Worm (Caenorhabditis elegans): ENCODE results near the gene Y46H3D.8.

- TF ChIP-seq lsy-12 (tag; optimal IDR thresholded peaks at IDR 0.05) = no peak
- TF ChIP-seq nhr-28 (tag; optimal IDR thresholded peaks at IDR 0.05) = no peak
- no peak for TF ChIP-seq nhr-76 (tag; optimal IDR thresholded peaks at IDR 0.05)
- no peak for TF ChIP-seq snpc-4 (tag; optimal IDR thresholded peaks at IDR 0.05)
- no peak for TF ChIP-seq ceh-16 (tag; optimal IDR thresholded peaks at IDR 0.05)
- no peak for TF ChIP-seq nhr-77 (tag; optimal IDR thresholded peaks at IDR 0.05)
- TF ChIP-seq nhr-237 (tag; optimal IDR thresholded peaks at IDR 0.05) = no peak
- TF ChIP-seq eor-1 (tag; optimal IDR thresholded peaks at IDR 0.05) = no peak
- TF ChIP-seq fkh-10 (GFP tag; optimal IDR thresholded peaks at IDR 0.05) = no peak
- TF ChIP-seq R02D3.7 (tag; optimal IDR thresholded peaks at IDR 0.05) = no peak
- TF ChIP-seq jun-1 (tag; optimal IDR thresholded peaks at IDR 0.05) = no peak
- no peak for TF ChIP-seq nhr-11 (tag; optimal IDR thresholded peaks at IDR 0.05)
- no peak for TF ChIP-seq unc-62 (GFP tag; optimal IDR thresholded peaks at IDR 0.05)
- no peak for TF ChIP-seq unc-39 (tag; optimal IDR thresholded peaks at IDR 0.05)
Measured at ce11 chrV:1635859-1636258, 4.8 kb upstream of the Y46H3D.8 start, which contains the start of gene str-222.

Data from whole organism, L3 larva.